Worm (Caenorhabditis elegans) whole organism, L2 larva: ENCODE data around the gene Y38H6C.8.
"Not testable (repeated sequence)": the region's sequence is repeated elsewhere in the genome, so short reads cannot be mapped to it uniquely, and the experiment has no call there.

Source experiments
- C34F6.9 ChIP-seq: fragments of 150-350 bp; optimal IDR thresholded peaks from 2 replicates; lab custom pipeline; 2014; ENCODE audit warnings: missing biosample characterization, missing genetic modification characterization
- F13H6.1 ChIP-seq: sonication (generic microtip); optimal IDR thresholded peaks from 2 replicates; lab custom pipeline; 2016; ENCODE audit warnings: missing genetic modification characterization, missing compliant biosample characterization
- R02D3.7 ChIP-seq: fragments of 150-350 bp; optimal IDR thresholded peaks from 2 replicates; lab custom pipeline; 2014; ENCODE audit warnings: missing biosample characterization, missing genetic modification characterization
- ZK546.5 ChIP-seq: sonication (generic microtip); optimal IDR thresholded peaks from 2 replicates; lab custom pipeline; 2017; ENCODE audit warnings: missing biosample characterization, missing genetic modification characterization
- aly-2 ChIP-seq: fragments of 150-350 bp; optimal IDR thresholded peaks from 2 replicates; lab custom pipeline; 2014; ENCODE audit warnings: missing biosample characterization, missing genetic modification characterization
- ama-1 ChIP-seq: fragments of 150-350 bp; optimal IDR thresholded peaks from 2 replicates; lab custom pipeline; 2018; ENCODE audit warnings: inconsistent platforms
- blmp-1 ChIP-seq: sonication (generic microtip); optimal IDR thresholded peaks from 2 replicates; lab custom pipeline; 2017; ENCODE audit warnings: missing genetic modification characterization, mild to moderate bottlenecking, missing compliant biosample characterization, antibody characterized with exemption, moderate library complexity; ENCODE audit not compliant: insufficient read depth
- ceh-16 ChIP-seq: fragments of 150-350 bp; optimal IDR thresholded peaks from 2 replicates; lab custom pipeline; 2014; ENCODE audit warnings: missing biosample characterization, missing genetic modification characterization
- crh-2 ChIP-seq: sonication (generic microtip); optimal IDR thresholded peaks from 2 replicates; lab custom pipeline; 2017; ENCODE audit warnings: missing biosample characterization, missing genetic modification characterization
- dmd-4 ChIP-seq: sonication (generic microtip); optimal IDR thresholded peaks from 2 replicates; lab custom pipeline; 2017; ENCODE audit warnings: missing biosample characterization, missing genetic modification characterization
- elt-1 ChIP-seq: fragments of 150-350 bp; optimal IDR thresholded peaks from 2 replicates; lab custom pipeline; 2014; ENCODE audit warnings: missing biosample characterization, missing genetic modification characterization
- elt-3 ChIP-seq: sonication (generic microtip); optimal IDR thresholded peaks from 2 replicates; lab custom pipeline; 2017; ENCODE audit warnings: missing biosample characterization, missing genetic modification characterization
- gmeb-1 ChIP-seq: fragments of 150-350 bp; optimal IDR thresholded peaks from 2 replicates; lab custom pipeline; 2014; ENCODE audit warnings: missing biosample characterization, missing genetic modification characterization
- lin-11 ChIP-seq: fragments of 150-350 bp; sonication (generic microtip); optimal IDR thresholded peaks from 2 replicates; lab custom pipeline; 2014; ENCODE audit warnings: missing biosample characterization, missing genetic modification characterization, inconsistent platforms, mixed read lengths
- lin-13 ChIP-seq: fragments of 150-350 bp; optimal IDR thresholded peaks from 2 replicates; lab custom pipeline; 2014; ENCODE audit warnings: missing biosample characterization, missing genetic modification reagents, missing genetic modification characterization
- lin-39 ChIP-seq: fragments of 150-350 bp; optimal IDR thresholded peaks from 2 replicates; lab custom pipeline; 2014; ENCODE audit warnings: missing biosample characterization, missing genetic modification reagents, missing genetic modification characterization
- lsy-2 ChIP-seq, 2 experiments: fragments of 150-350 bp in 1 of 2; sonication (generic microtip) in 1 of 2; optimal IDR thresholded peaks; 2 replicates each; lab custom pipeline; 2014 to 2017; ENCODE audit warnings: missing biosample characterization in 2 of 2, missing genetic modification characterization in 2 of 2
- mab-5 ChIP-seq: fragments of 150-350 bp; optimal IDR thresholded peaks from 2 replicates; lab custom pipeline; 2014; ENCODE audit warnings: missing biosample characterization, missing genetic modification characterization
- mbf-1 ChIP-seq: sonication (generic microtip); optimal IDR thresholded peaks from 2 replicates; lab custom pipeline; 2017; ENCODE audit warnings: missing biosample characterization, missing genetic modification characterization
- mdl-1 ChIP-seq, 2 experiments: fragments of 150-350 bp in 1 of 2; sonication (generic microtip) in 1 of 2; optimal IDR thresholded peaks; 2 replicates each; lab custom pipeline; 2017; ENCODE audit warnings: missing biosample characterization in 2 of 2, missing genetic modification characterization in 2 of 2
- nhr-10 ChIP-seq: sonication (generic microtip); optimal IDR thresholded peaks from 2 replicates; lab custom pipeline; 2017; ENCODE audit warnings: missing biosample characterization, missing genetic modification characterization
- nhr-129 ChIP-seq: fragments of 150-350 bp; optimal IDR thresholded peaks from 2 replicates; lab custom pipeline; 2014; ENCODE audit warnings: missing biosample characterization, missing genetic modification characterization
- nhr-21 ChIP-seq: fragments of 150-350 bp; optimal IDR thresholded peaks from 2 replicates; lab custom pipeline; 2014; ENCODE audit warnings: missing biosample characterization, missing genetic modification characterization
- nhr-237 ChIP-seq: fragments of 150-350 bp; optimal IDR thresholded peaks from 2 replicates; lab custom pipeline; 2014; ENCODE audit warnings: missing biosample characterization, missing genetic modification characterization
- nhr-25 ChIP-seq: fragments of 150-350 bp; sonication (generic microtip); optimal IDR thresholded peaks from 3 replicates; lab custom pipeline; 2014; ENCODE audit warnings: missing biosample characterization, missing genetic modification characterization
- nhr-6 ChIP-seq: fragments of 150-350 bp; optimal IDR thresholded peaks from 2 replicates; lab custom pipeline; 2014; ENCODE audit warnings: missing biosample characterization, missing genetic modification characterization
- nhr-77 ChIP-seq: fragments of 150-350 bp; optimal IDR thresholded peaks from 2 replicates; lab custom pipeline; 2014; ENCODE audit warnings: missing biosample characterization, missing genetic modification characterization
- sem-4 ChIP-seq: fragments of 150-350 bp; optimal IDR thresholded peaks from 2 replicates; lab custom pipeline; 2014; ENCODE audit warnings: missing biosample characterization, missing genetic modification reagents, missing genetic modification characterization
- skn-1 ChIP-seq: sonication (generic microtip); optimal IDR thresholded peaks from 2 replicates; lab custom pipeline; 2017; ENCODE audit warnings: missing biosample characterization, missing genetic modification characterization
- sma-9 ChIP-seq, 2 experiments: fragments of 150-350 bp in 1 of 2; sonication (generic microtip) in 1 of 2; optimal IDR thresholded peaks; 2 replicates each; lab custom pipeline; 2014 to 2016; ENCODE audit warnings: missing genetic modification characterization in 2 of 2, mild to moderate bottlenecking in 1 of 2, missing biosample characterization in 1 of 2, missing compliant biosample characterization in 1 of 2, missing genetic modification reagents in 1 of 2, moderate library complexity in 1 of 2
- snpc-4 ChIP-seq: fragments of 150-350 bp; optimal IDR thresholded peaks from 2 replicates; lab custom pipeline; 2014; ENCODE audit warnings: missing biosample characterization, missing genetic modification characterization
- unc-55 ChIP-seq: fragments of 150-350 bp; sonication (generic microtip); optimal IDR thresholded peaks from 3 replicates; lab custom pipeline; 2014; ENCODE audit warnings: missing biosample characterization, missing genetic modification reagents, missing genetic modification characterization
- zag-1 ChIP-seq: fragments of 150-350 bp; optimal IDR thresholded peaks from 2 replicates; lab custom pipeline; 2014; ENCODE audit warnings: missing biosample characterization, missing genetic modification characterization
- ztf-1 ChIP-seq: fragments of 200-800 bp; sonication (Bioruptor generic); conservative IDR thresholded peaks from 2 replicates; pipeline ENCODE4 v1.3.6; 2022; ENCODE audit warnings: missing genetic modification characterization, missing compliant biosample characterization
- ztf-11 ChIP-seq: sonication (generic microtip); optimal IDR thresholded peaks from 2 replicates; lab custom pipeline; 2017; ENCODE audit warnings: missing biosample characterization, missing genetic modification characterization
- ztf-4 ChIP-seq: fragments of 150-350 bp; optimal IDR thresholded peaks from 2 replicates; lab custom pipeline; 2014; ENCODE audit warnings: missing biosample characterization, missing genetic modification characterization

Y38H6C.8 gene

DNA sequence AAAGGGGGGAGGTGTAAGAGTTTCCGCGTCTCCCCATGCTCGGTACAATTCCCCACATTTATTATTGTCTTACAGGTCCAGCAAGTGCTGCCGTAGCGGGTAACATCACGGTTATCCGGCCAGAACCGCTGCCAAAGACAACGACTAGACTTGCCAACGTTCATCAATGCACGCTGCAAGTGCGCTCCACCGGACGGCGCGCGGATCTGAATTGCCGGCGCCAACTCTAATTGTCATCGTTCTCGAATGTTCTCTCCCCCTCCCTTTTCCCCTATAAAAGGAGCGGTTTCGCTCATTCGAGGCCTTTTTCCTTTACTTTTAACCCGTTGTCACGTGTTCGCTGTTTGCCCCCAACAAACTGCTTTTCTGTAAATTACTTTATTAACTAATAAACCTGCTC, at the start of gene Y38H6C.8:
TSS of gene Y38H6C.8 (plus strand) at position 301 of the 400 bp plus-strand sequence.
- TF ChIP-seq skn-1; F13H6.1 (tag; lab: Kevin White, UChicago); ceh-16 (tag; lab: Kevin White, UChicago): not testable (repeated sequence)
- TF ChIP-seq, all 48 proteins: peak for 0; not testable (repeated sequence) for 48

DNA sequence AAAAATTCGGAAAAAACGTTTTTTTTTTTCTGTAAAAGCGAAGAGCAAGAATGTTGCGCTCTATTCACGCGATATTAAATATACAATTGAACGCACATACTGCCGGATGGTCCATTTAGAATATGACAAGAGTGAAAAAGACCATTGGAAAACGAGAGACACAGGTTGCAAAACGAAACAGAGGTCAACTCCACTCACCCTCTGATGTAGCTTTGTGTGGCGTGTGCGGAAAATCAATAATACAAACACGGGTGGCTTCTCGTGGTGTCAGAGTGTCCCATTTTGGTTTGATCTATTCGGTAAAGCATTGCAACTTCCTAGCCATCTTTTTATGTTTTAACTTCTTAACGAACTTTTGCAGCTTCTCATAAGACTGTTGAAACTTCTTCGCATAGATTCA, 49.0 kb upstream of the Y38H6C.8 start:
- TF ChIP-seq ztf-1 (GFP tag; lab: Robert Waterston, UW): no peak
- no peak for TF ChIP-seq ztf-11
- no peak for TF ChIP-seq blmp-1
- no peak for TF ChIP-seq elt-1 (tag; lab: Kevin White, UChicago)
- TF ChIP-seq mab-5 (tag; lab: Kevin White, UChicago): no peak
- no peak for TF ChIP-seq ama-1 (lab: Kevin White, UChicago)
- no peak for TF ChIP-seq unc-55
- TF ChIP-seq sma-9 (GFP tag; optimal IDR thresholded peaks at IDR 0.05; lab: Kevin White, UChicago): no peak
- no peak for TF ChIP-seq sma-9 (tag; optimal IDR thresholded peaks at IDR 0.05; lab: Kevin White, UChicago)
- no peak for TF ChIP-seq aly-2 (tag; lab: Kevin White, UChicago)
- TF ChIP-seq lin-11 (tag; lab: Kevin White, UChicago): no peak
- no peak for TF ChIP-seq snpc-4 (tag; lab: Kevin White, UChicago)

DNA sequence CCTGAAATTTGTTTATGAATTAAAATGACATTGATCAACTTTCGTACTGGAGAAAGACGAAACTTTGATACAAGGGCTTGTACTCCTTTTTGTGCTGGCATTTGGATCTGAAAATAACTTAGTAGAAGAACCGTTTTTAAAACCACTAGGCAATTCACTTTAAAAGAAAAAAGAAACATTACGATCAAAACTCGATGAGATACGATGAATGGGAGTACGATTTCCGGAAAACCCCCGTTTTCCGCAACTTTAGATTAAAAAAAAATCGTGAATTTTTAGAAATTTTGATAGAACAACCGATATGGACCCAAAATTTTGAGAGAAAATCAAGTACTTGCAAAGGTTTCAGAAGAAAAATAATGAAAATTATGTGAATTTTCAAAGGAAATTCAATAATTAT, 43.4 kb upstream of the Y38H6C.8 start, which contains the start of gene B0250.8:
TSS of gene B0250.8 (minus strand) at position 101 of the 400 bp plus-strand sequence.
- no peak for TF ChIP-seq nhr-129 (tag; lab: Kevin White, UChicago)
- no peak for TF ChIP-seq aly-2 (tag; lab: Kevin White, UChicago)
- no peak for TF ChIP-seq R02D3.7 (tag; lab: Kevin White, UChicago)
- no peak for TF ChIP-seq gmeb-1 (tag; lab: Kevin White, UChicago)
- TF ChIP-seq lin-13: no peak
- TF ChIP-seq mdl-1 (tag; optimal IDR thresholded peaks at IDR 0.05; lab: Kevin White, UChicago): no peak
- TF ChIP-seq crh-2 (tag; lab: Kevin White, UChicago): no peak
- TF ChIP-seq snpc-4 (tag; lab: Kevin White, UChicago): no peak
- no peak for TF ChIP-seq nhr-6
- TF ChIP-seq nhr-10: no peak
- TF ChIP-seq nhr-25 (tag; lab: Kevin White, UChicago): no peak
- TF ChIP-seq dmd-4 (tag; lab: Kevin White, UChicago): no peak
- no peak for TF ChIP-seq elt-3 (tag; lab: Kevin White, UChicago)
- no peak for TF ChIP-seq nhr-21 (tag; lab: Kevin White, UChicago)
- TF ChIP-seq C34F6.9 (tag; lab: Kevin White, UChicago): no peak
- TF ChIP-seq ama-1 (lab: Kevin White, UChicago): no peak
- TF ChIP-seq lin-39 (tag; lab: Kevin White, UChicago): no peak
- TF ChIP-seq zag-1: no peak

DNA sequence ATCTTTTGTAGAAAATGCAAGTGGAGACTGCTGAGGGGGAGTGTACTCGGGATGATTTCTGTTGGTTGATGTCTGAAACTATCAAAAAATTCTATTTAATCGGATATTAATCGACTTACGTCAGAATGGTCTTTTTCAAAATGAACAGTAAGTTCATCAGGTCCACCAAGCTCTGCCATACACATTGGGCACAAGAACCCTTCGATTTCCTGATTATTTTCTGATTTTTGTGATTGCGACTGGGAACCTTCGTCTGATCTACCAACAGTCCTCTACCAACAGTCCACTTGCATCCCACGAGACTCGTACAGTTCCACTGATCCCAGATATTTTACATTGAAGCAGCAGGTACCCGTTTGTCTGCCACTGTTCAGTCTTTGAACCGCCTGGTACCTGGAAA, 38.7 kb upstream of the Y38H6C.8 start:
- no peak for TF ChIP-seq ztf-4
- no peak for TF ChIP-seq ZK546.5 (tag; lab: Kevin White, UChicago)
- TF ChIP-seq mbf-1 (tag; lab: Kevin White, UChicago): no peak
- TF ChIP-seq nhr-77 (tag; lab: Kevin White, UChicago): no peak
- no peak for TF ChIP-seq ceh-16 (tag; lab: Kevin White, UChicago)
- no peak for TF ChIP-seq aly-2 (tag; lab: Kevin White, UChicago)
- TF ChIP-seq dmd-4 (tag; lab: Kevin White, UChicago): no peak
- no peak for TF ChIP-seq sem-4 (tag; lab: Kevin White, UChicago)
- TF ChIP-seq nhr-237: no peak
- TF ChIP-seq ztf-11: no peak
- TF ChIP-seq elt-3 (tag; lab: Kevin White, UChicago): no peak
- no peak for TF ChIP-seq nhr-25 (tag; lab: Kevin White, UChicago)

DNA sequence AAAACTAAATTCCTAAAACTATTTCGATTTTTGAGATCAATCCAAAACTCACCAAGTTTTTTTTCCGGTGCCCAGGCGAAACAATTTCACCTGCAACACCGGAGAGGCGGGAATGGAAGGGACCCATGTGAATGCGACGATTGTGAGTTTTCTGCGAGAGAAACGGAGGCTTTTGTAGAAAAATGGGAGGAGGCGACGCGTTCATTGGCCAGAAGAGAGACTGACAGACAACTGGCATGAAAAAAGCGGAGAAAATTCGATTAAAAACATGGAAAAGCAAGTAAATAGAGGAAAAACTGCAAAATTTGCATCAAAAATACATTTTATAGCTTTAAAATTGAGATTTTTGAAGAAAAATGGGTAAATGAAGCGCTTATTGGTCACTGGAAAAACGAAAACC, 37.9 kb upstream of the Y38H6C.8 start, which contains the start of gene B0250.7:
TSS of gene B0250.7 (minus strand) at position 232 of the 400 bp plus-strand sequence.
- TF ChIP-seq lsy-2 (tag; optimal IDR thresholded peaks at IDR 0.05; lab: Kevin White, UChicago): peak in 1 of 2 experiments; percentile 19
- TF ChIP-seq nhr-237: no peak
- TF ChIP-seq, all 48 proteins: peak for 1
